Worm (Caenorhabditis elegans): Measurements from ENCODE around the gene daf-7.

ce11 chrIII:841177-841576 lies 29.5 kb downstream of the daf-7 start, which contains the start of gene K02F3.9:
- no peak for TF ChIP-seq dpl-1 (GFP tag; optimal IDR thresholded peaks at IDR 0.05)
- TF ChIP-seq ama-1 (optimal IDR thresholded peaks at IDR 0.05), result no peak
- TF ChIP-seq zag-1 (tag; optimal IDR thresholded peaks at IDR 0.05), result no peak
- TF ChIP-seq lir-3 (tag; optimal IDR thresholded peaks at IDR 0.05), result no peak
- TF ChIP-seq egl-27 (tag; optimal IDR thresholded peaks at IDR 0.05), result no peak
- TF ChIP-seq jun-1 (tag; optimal IDR thresholded peaks at IDR 0.05), result no peak
